Fruit fly (Drosophila melanogaster) whole organism, pupa: ENCODE measurements around the gene mei-P26.

Source experiments
- CG10348 ChIP-seq: fragments of 200-800 bp; sonication (Bioruptor generic); IDR thresholded peaks from 2 replicates; pipeline ENCODE4 v1.3.6; 2022; ENCODE audit warnings: missing biosample characterization, missing genetic modification characterization
- CG12605 ChIP-seq: fragments of 200-800 bp; sonication (Bioruptor generic); IDR thresholded peaks from 2 replicates; pipeline ENCODE4 v1.3.6; 2022; ENCODE audit warnings: missing biosample characterization, missing genetic modification characterization
- CG13204 ChIP-seq: fragments of 200-800 bp; sonication (Bioruptor generic); optimal IDR thresholded peaks from 2 replicates; lab custom pipeline; 2018; ENCODE audit warnings: missing biosample characterization, mild to moderate bottlenecking, missing genetic modification characterization, moderate library complexity
- CG14655 ChIP-seq: fragments of 200-800 bp; sonication (Bioruptor generic); optimal IDR thresholded peaks from 3 replicates; lab custom pipeline; 2017; ENCODE audit warnings: mild to moderate bottlenecking, missing biosample characterization, missing genetic modification reagents, missing genetic modification characterization
- CG15710 ChIP-seq: fragments of 200-800 bp; sonication (Bioruptor generic); optimal IDR thresholded peaks from 2 replicates; lab custom pipeline; 2018; ENCODE audit warnings: missing biosample characterization, mild to moderate bottlenecking, missing genetic modification characterization, moderate library complexity
- CG17806 ChIP-seq: fragments of 200-800 bp; sonication (Bioruptor generic); optimal IDR thresholded peaks from 2 replicates; lab custom pipeline; 2018; ENCODE audit warnings: missing biosample characterization, mild to moderate bottlenecking, missing genetic modification characterization, moderate library complexity
- CG32121 ChIP-seq: fragments of 200-800 bp; sonication (Bioruptor generic); IDR thresholded peaks from 2 replicates; pipeline ENCODE4 v1.3.6; 2022; ENCODE audit warnings: missing biosample characterization, missing genetic modification characterization
- CG34367 ChIP-seq: fragments of 200-800 bp; sonication (Bioruptor generic); optimal IDR thresholded peaks from 2 replicates; lab custom pipeline; 2018; ENCODE audit warnings: missing biosample characterization, mild to moderate bottlenecking, missing genetic modification characterization
- CG4496 ChIP-seq: fragments of 200-800 bp; sonication (Bioruptor generic); IDR thresholded peaks from 3 replicates; pipeline ENCODE4 v1.3.6; 2022; ENCODE audit warnings: missing biosample characterization, missing genetic modification characterization
- CG8159 ChIP-seq: fragments of 200-800 bp; sonication (Bioruptor generic); optimal IDR thresholded peaks from 3 replicates; lab custom pipeline; 2018; ENCODE audit warnings: missing biosample characterization, mild to moderate bottlenecking, missing genetic modification characterization, moderate library complexity
- CG8301 ChIP-seq: fragments of 200-800 bp; sonication (Bioruptor generic); optimal IDR thresholded peaks from 2 replicates; lab custom pipeline; 2018; ENCODE audit warnings: missing biosample characterization, mild to moderate bottlenecking, missing genetic modification characterization
- CG9948 ChIP-seq: fragments of 200-800 bp; sonication (Bioruptor generic); optimal IDR thresholded peaks from 2 replicates; lab custom pipeline; 2018; ENCODE audit warnings: missing biosample characterization, mild to moderate bottlenecking, missing genetic modification characterization, moderate library complexity
- D1 ChIP-seq: fragments of 200-800 bp; sonication (Bioruptor generic); optimal IDR thresholded peaks from 2 replicates; lab custom pipeline; 2018; ENCODE audit warnings: missing biosample characterization, mild to moderate bottlenecking, missing genetic modification characterization, moderate library complexity
- EcR ChIP-seq: fragments of 200-800 bp; sonication (Bioruptor generic); optimal IDR thresholded peaks from 3 replicates; lab custom pipeline; 2019; ENCODE audit warnings: missing biosample characterization, missing genetic modification characterization, mild to moderate bottlenecking, moderate library complexity, missing genetic modification reagents
- Ets98B ChIP-seq: fragments of 200-800 bp; sonication (Bioruptor generic); IDR thresholded peaks from 2 replicates; pipeline ENCODE4 v1.3.6; 2022; ENCODE audit warnings: missing biosample characterization, missing genetic modification characterization
- Pif1A ChIP-seq: fragments of 200-800 bp; sonication (Bioruptor generic); optimal IDR thresholded peaks from 3 replicates; lab custom pipeline; 2016; ENCODE audit warnings: missing biosample characterization, missing genetic modification characterization
- Pif1B ChIP-seq: fragments of 200-800 bp; sonication (Bioruptor generic); optimal IDR thresholded peaks from 3 replicates; lab custom pipeline; 2016; ENCODE audit warnings: missing biosample characterization, missing genetic modification characterization
- Snoo ChIP-seq: fragments of 200-800 bp; sonication (Bioruptor generic); optimal IDR thresholded peaks from 3 replicates; lab custom pipeline; 2017; ENCODE audit warnings: missing biosample characterization, mild to moderate bottlenecking, missing genetic modification characterization, inconsistent platforms
- fd96Ca ChIP-seq: fragments of 200-800 bp; sonication (Bioruptor generic); IDR thresholded peaks from 3 replicates; pipeline ENCODE4 v1.3.6; 2022; ENCODE audit warnings: missing biosample characterization, missing genetic modification characterization
- gl ChIP-seq: fragments of 200-800 bp; sonication (Bioruptor generic); optimal IDR thresholded peaks from 2 replicates; lab custom pipeline; 2018; ENCODE audit warnings: missing biosample characterization, mild to moderate bottlenecking, missing genetic modification characterization
- rn ChIP-seq: fragments of 200-800 bp; sonication (Bioruptor generic); IDR thresholded peaks from 2 replicates; pipeline ENCODE4 v1.3.6; 2022; ENCODE audit warnings: missing biosample characterization, missing genetic modification characterization

The mei-P26 gene

DNA sequence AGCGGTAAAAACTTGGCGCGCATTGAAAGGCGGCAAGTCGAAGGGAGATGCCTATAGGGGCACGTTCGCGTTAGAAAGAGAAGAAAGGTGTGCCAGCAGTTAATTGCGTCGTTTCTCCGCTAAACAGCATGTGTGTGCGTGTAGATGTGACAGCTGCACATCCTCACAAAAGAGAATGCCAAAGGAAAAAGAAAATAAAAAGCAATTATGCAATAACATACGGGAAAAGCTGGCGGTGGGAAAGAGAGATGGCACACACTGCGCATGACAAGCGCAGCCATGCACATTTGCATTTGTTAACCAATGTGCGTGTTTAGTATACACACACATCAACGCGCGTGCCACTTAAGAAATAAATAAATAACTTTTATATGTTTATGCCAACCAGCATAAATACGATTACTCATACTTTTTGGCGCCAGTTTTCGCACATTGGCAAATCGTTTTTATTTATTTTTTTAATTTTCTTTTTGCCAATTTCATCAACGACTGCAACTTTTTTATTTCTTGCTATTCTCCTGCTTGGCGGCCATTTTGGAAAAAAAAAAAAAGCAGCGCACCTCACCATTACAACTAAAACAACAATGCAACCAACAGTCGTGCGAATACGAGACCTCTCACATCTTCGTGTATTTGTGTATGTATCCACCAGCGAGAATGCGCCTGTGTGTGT, 7.2 kb upstream of the mei-P26 start:
- no peak for TF ChIP-seq EcR
- TF ChIP-seq CG15710 (tag; lab: Kevin White, UChicago), result peak; percentile 31
- peak; percentile 9 for TF ChIP-seq CG9948 (tag; lab: Kevin White, UChicago)
- TF ChIP-seq Pif1B (GFP tag; lab: Kevin White, UChicago), result peak; percentile 55
- peak; percentile 41 for TF ChIP-seq CG13204 (GFP tag; lab: Kevin White, UChicago)
- TF ChIP-seq D1 (tag; lab: Kevin White, UChicago), result no peak
- TF ChIP-seq gl (tag; lab: Kevin White, UChicago), result peak; percentile 53
- peak; percentile 25 for TF ChIP-seq CG8159 (tag; lab: Kevin White, UChicago)
- no peak for TF ChIP-seq rn (GFP tag; lab: Robert Waterston, UW)
- TF ChIP-seq CG14655 (GFP tag; lab: Kevin White, UChicago), result peak; percentile 54
- TF ChIP-seq CG32121 (GFP tag; lab: Robert Waterston, UW), result peak; percentile 23
- no peak for TF ChIP-seq CG17806 (tag; lab: Kevin White, UChicago)
- TF ChIP-seq CG8301 (tag; lab: Kevin White, UChicago), result peak; percentile 12
- TF ChIP-seq Snoo (tag; lab: Kevin White, UChicago), result no peak
- TF ChIP-seq fd96Ca (GFP tag; lab: Robert Waterston, UW), result peak; percentile 46; the same call in 2 of the 3 replicates
- peak; percentile 29 for TF ChIP-seq CG12605 (GFP tag; lab: Robert Waterston, UW)
- peak; percentile 50 for TF ChIP-seq Pif1A
- TF ChIP-seq CG34367, result peak; percentile 49
- TF ChIP-seq CG4496 (GFP tag; lab: Robert Waterston, UW), result peak; percentile 31; the same call in 1 of the 3 replicates
- no peak for TF ChIP-seq CG10348 (GFP tag; lab: Robert Waterston, UW)
- TF ChIP-seq Ets98B (GFP tag; lab: Robert Waterston, UW), result no peak
- TF ChIP-seq, all 21 proteins: peak for 14

- TF ChIP-seq Snoo (tag; lab: Kevin White, UChicago) (no peak), Ets98B (GFP tag; lab: Robert Waterston, UW) (no peak; the same call in 1 of the 2 replicates), CG12605 (GFP tag; lab: Robert Waterston, UW) (no peak), CG34367 (no peak), CG32121 (GFP tag; lab: Robert Waterston, UW) (no peak; the same call in 1 of the 2 replicates), fd96Ca (GFP tag; lab: Robert Waterston, UW) (no peak), CG9948 (tag; lab: Kevin White, UChicago) (no peak), CG15710 (tag; lab: Kevin White, UChicago) (no peak), CG4496 (GFP tag; lab: Robert Waterston, UW) (no peak), Pif1B (GFP tag; lab: Kevin White, UChicago) (no peak), CG17806 (tag; lab: Kevin White, UChicago) (no peak), CG8159 (tag; lab: Kevin White, UChicago) (no peak), Pif1A (no peak), rn (GFP tag; lab: Robert Waterston, UW) (no peak), CG10348 (GFP tag; lab: Robert Waterston, UW) (no peak), CG8301 (tag; lab: Kevin White, UChicago) (no peak), CG13204 (GFP tag; lab: Kevin White, UChicago) (no peak), gl (tag; lab: Kevin White, UChicago) (no peak)
Observed at dm6 chrX:9156388-9156823, 6.6 kb upstream of the mei-P26 start, which contains the start of gene His3.3B. Gene His3.3B (minus strand): TSS chrX:9156669.

dm6 chrX:9158366-9158765, 4.7 kb upstream of the mei-P26 start, which contains the start of the genes Ost48 and Dlip1:
Gene Ost48 (minus strand): TSS chrX:9158515.
Gene Dlip1 (plus strand): TSS chrX:9158622.
- TF ChIP-seq CG12605 (GFP tag; lab: Robert Waterston, UW) (no peak), Pif1B (GFP tag; lab: Kevin White, UChicago) (no peak), D1 (tag; lab: Kevin White, UChicago) (no peak), Pif1A (no peak), CG9948 (tag; lab: Kevin White, UChicago) (no peak), CG34367 (no peak), CG14655 (GFP tag; lab: Kevin White, UChicago) (no peak), CG15710 (tag; lab: Kevin White, UChicago) (no peak), CG10348 (GFP tag; lab: Robert Waterston, UW) (no peak)
- TF ChIP-seq, all 21 proteins: peak for 0

- TF ChIP-seq CG12605 (GFP tag; lab: Robert Waterston, UW), result no peak
- no peak for TF ChIP-seq CG32121 (GFP tag; lab: Robert Waterston, UW)
- no peak for TF ChIP-seq Snoo (tag; lab: Kevin White, UChicago)
- no peak for TF ChIP-seq Pif1B (GFP tag; lab: Kevin White, UChicago)
- no peak for TF ChIP-seq CG8159 (tag; lab: Kevin White, UChicago)
- TF ChIP-seq EcR, result no peak
- no peak for TF ChIP-seq Ets98B (GFP tag; lab: Robert Waterston, UW)
- no peak for TF ChIP-seq D1 (tag; lab: Kevin White, UChicago)
- no peak for TF ChIP-seq CG4496 (GFP tag; lab: Robert Waterston, UW)
- no peak for TF ChIP-seq CG8301 (tag; lab: Kevin White, UChicago)
- no peak for TF ChIP-seq CG14655 (GFP tag; lab: Kevin White, UChicago)
- TF ChIP-seq CG17806 (tag; lab: Kevin White, UChicago), result no peak
- TF ChIP-seq rn (GFP tag; lab: Robert Waterston, UW), result no peak
- no peak for TF ChIP-seq CG13204 (GFP tag; lab: Kevin White, UChicago)
- no peak for TF ChIP-seq CG9948 (tag; lab: Kevin White, UChicago)
Observed at dm6 chrX:9159736-9160135, 3.3 kb upstream of the mei-P26 start, which contains the start of gene NdufA3. Gene NdufA3 (minus strand): TSS chrX:9160052.

DNA sequence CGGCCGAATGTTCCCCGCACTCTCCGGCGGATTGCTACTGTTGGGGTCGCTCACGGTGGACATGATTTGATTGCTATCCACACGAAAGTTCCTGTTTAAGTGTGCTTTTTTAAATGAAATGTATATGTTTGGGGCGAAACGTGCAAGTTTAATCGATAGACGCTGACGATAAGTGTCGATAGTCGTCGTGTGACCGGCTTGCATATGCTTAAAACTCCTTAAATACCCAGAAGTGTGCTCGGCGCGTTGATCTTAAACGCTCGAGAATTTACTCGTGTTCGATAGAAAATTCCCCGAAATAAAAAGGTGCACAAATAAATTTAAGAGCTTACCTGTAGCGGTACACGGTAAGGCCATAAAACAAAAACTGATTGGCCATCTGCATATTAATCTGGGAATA, 1.1 kb upstream of the mei-P26 start, which contains the start of the genes Zpr1 and CG44532:
Gene Zpr1, minus strand, starts transcription at position 179 of the 400 bp plus-strand sequence.
Gene CG44532, plus strand, starts transcription at position 181 of the 400 bp plus-strand sequence.
- no peak for TF ChIP-seq CG14655 (GFP tag; lab: Kevin White, UChicago)
- no peak for TF ChIP-seq EcR
- no peak for TF ChIP-seq CG9948 (tag; lab: Kevin White, UChicago)
- TF ChIP-seq CG34367, result no peak
- TF ChIP-seq Ets98B (GFP tag; lab: Robert Waterston, UW), result no peak
- no peak for TF ChIP-seq CG32121 (GFP tag; lab: Robert Waterston, UW)
- TF ChIP-seq CG8159 (tag; lab: Kevin White, UChicago), result no peak
- TF ChIP-seq fd96Ca (GFP tag; lab: Robert Waterston, UW), result no peak
- TF ChIP-seq gl (tag; lab: Kevin White, UChicago), result no peak
- no peak for TF ChIP-seq rn (GFP tag; lab: Robert Waterston, UW)
- no peak for TF ChIP-seq Pif1A
- no peak for TF ChIP-seq CG15710 (tag; lab: Kevin White, UChicago)
- TF ChIP-seq D1 (tag; lab: Kevin White, UChicago), result no peak
